Worm (Caenorhabditis elegans): ENCODE data around the gene str-135.
"Not testable (repeated sequence)": the region's sequence is repeated elsewhere in the genome, so short reads cannot be mapped to it uniquely, and the experiment has no call there.

DNA sequence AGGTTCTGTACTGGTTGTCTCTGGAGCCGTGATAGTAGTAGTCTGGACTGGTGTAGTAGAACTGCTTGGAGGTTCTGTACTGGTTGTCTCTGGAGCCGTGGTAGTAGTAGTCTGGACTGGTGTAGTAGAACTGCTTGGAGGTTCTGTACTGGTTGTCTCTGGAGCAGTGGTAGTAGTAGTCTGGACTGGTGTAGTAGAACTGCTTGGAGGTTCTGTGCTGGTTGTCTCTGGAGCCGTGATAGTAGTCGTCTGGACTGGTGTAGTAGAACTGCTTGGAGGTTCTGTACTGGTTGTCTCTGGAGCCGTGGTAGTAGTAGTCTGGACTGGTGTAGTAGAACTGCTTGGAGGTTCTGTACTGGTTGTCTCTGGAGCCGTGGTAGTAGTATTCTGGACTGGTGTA, 48.7 kb upstream of the str-135 start:
- not testable (repeated sequence) for TF ChIP-seq die-1 (tag; optimal IDR thresholded peaks at IDR 0.05); nhr-179 (tag; optimal IDR thresholded peaks at IDR 0.05); T07F8.4 (tag; optimal IDR thresholded peaks at IDR 0.05); snpc-4 (GFP tag; optimal IDR thresholded peaks at IDR 0.05); snpc-4 (tag; optimal IDR thresholded peaks at IDR 0.05); him-1 (tag; optimal IDR thresholded peaks at IDR 0.05)
- 0 out of 2 replicates have a peak, but pooled peaks have one; percentile 49 for TF ChIP-seq ztf-28 (GFP tag; IDR thresholded peaks at IDR 0.05)

All from whole organism, young adult.